Fruit fly (Drosophila melanogaster) whole organism, prepupa: ENCODE results near the gene Nnf1b.

Source experiments
- CG10631 ChIP-seq: fragments of 200-800 bp; sonication (Bioruptor generic); optimal IDR thresholded peaks from 2 replicates; lab custom pipeline; 2016; ENCODE audit warnings: missing biosample characterization, missing genetic modification characterization
- CG10669 ChIP-seq: fragments of 200-800 bp; sonication (Bioruptor generic); optimal IDR thresholded peaks from 3 replicates; lab custom pipeline; 2018; ENCODE audit warnings: missing biosample characterization, mild to moderate bottlenecking, missing genetic modification characterization, moderate library complexity
- CG11294 ChIP-seq: fragments of 200-800 bp; sonication (Bioruptor generic); IDR thresholded peaks from 2 replicates; pipeline ENCODE4 v1.3.6; 2022; ENCODE audit warnings: missing biosample characterization, missing genetic modification characterization
- CG11762 ChIP-seq: fragments of 200-800 bp; sonication (Bioruptor generic); optimal IDR thresholded peaks from 3 replicates; lab custom pipeline; 2016; ENCODE audit warnings: missing biosample characterization, missing genetic modification characterization; ENCODE audit not compliant: insufficient read depth
- CG15336 ChIP-seq: fragments of 200-800 bp; sonication (Bioruptor generic); IDR thresholded peaks from 2 replicates; pipeline ENCODE4 v1.3.6; 2022; ENCODE audit warnings: missing biosample characterization, missing genetic modification characterization
- CG1621 ChIP-seq: fragments of 200-800 bp; sonication (Bioruptor generic); optimal IDR thresholded peaks from 3 replicates; lab custom pipeline; 2018; ENCODE audit warnings: missing biosample characterization, mild to moderate bottlenecking, missing genetic modification characterization
- CG16779 ChIP-seq: fragments of 200-800 bp; sonication (Bioruptor generic); optimal IDR thresholded peaks from 3 replicates; lab custom pipeline; 2017; ENCODE audit warnings: missing biosample characterization, mild to moderate bottlenecking, missing genetic modification characterization
- CG3032 ChIP-seq: fragments of 200-800 bp; optimal IDR thresholded peaks from 2 replicates; lab custom pipeline; 2019; ENCODE audit warnings: missing biosample characterization, mild to moderate bottlenecking, missing genetic modification characterization, moderate library complexity
- CG34406 ChIP-seq: fragments of 200-800 bp; sonication (Bioruptor generic); optimal IDR thresholded peaks from 3 replicates; lab custom pipeline; 2016; ENCODE audit warnings: missing biosample characterization, missing genetic modification characterization
- CG4318 ChIP-seq: fragments of 200-800 bp; sonication (Bioruptor generic); optimal IDR thresholded peaks from 3 replicates; lab custom pipeline; 2017; ENCODE audit warnings: missing biosample characterization, mild to moderate bottlenecking, missing genetic modification characterization
- CG6163 ChIP-seq: fragments of 200-800 bp; sonication (Bioruptor generic); IDR thresholded peaks from 3 replicates; pipeline ENCODE4 v1.3.6; 2022; ENCODE audit warnings: missing biosample characterization, missing genetic modification characterization
- CG6276 ChIP-seq: fragments of 200-800 bp; sonication (Bioruptor generic); optimal IDR thresholded peaks from 2 replicates; lab custom pipeline; 2017; ENCODE audit warnings: missing biosample characterization, mild to moderate bottlenecking, missing genetic modification characterization
- CG6792 ChIP-seq: fragments of 200-800 bp; sonication (Bioruptor generic); optimal IDR thresholded peaks from 3 replicates; lab custom pipeline; 2016; ENCODE audit warnings: missing biosample characterization, missing genetic modification characterization
- CG6808 ChIP-seq: fragments of 200-800 bp; sonication (Bioruptor generic); optimal IDR thresholded peaks from 3 replicates; lab custom pipeline; 2017; ENCODE audit warnings: missing biosample characterization, missing genetic modification characterization, mild to moderate bottlenecking, moderate library complexity, missing genetic modification reagents
- CG7368 ChIP-seq: fragments of 200-800 bp; sonication (Bioruptor generic); optimal IDR thresholded peaks from 3 replicates; lab custom pipeline; 2016; ENCODE audit warnings: missing biosample characterization, missing genetic modification characterization
- CG8119 ChIP-seq: fragments of 200-800 bp; sonication (Bioruptor generic); IDR thresholded peaks from 3 replicates; pipeline ENCODE4 v1.3.6; 2022; ENCODE audit warnings: missing biosample characterization, missing genetic modification characterization
- CG8632 ChIP-seq: fragments of 200-800 bp; sonication (Bioruptor generic); optimal IDR thresholded peaks from 3 replicates; lab custom pipeline; 2016; ENCODE audit warnings: missing biosample characterization, missing genetic modification characterization
- CG9139 ChIP-seq: fragments of 200-800 bp; sonication (Bioruptor generic); optimal IDR thresholded peaks from 3 replicates; lab custom pipeline; 2017; ENCODE audit warnings: missing biosample characterization, mild to moderate bottlenecking, missing genetic modification characterization
- Eip75B ChIP-seq: fragments of 200-800 bp; sonication (Bioruptor generic); optimal IDR thresholded peaks from 3 replicates; lab custom pipeline; 2016; ENCODE audit warnings: missing biosample characterization, missing genetic modification characterization
- Eip93F ChIP-seq: fragments of 200-800 bp; sonication (Bioruptor generic); optimal IDR thresholded peaks from 2 replicates; lab custom pipeline; 2016; ENCODE audit warnings: missing biosample characterization, mild to moderate bottlenecking, missing genetic modification characterization
- Ets21C ChIP-seq: fragments of 200-800 bp; sonication (Bioruptor generic); optimal IDR thresholded peaks from 3 replicates; lab custom pipeline; 2016; ENCODE audit warnings: missing biosample characterization, missing genetic modification characterization
- Ets96B ChIP-seq: fragments of 200-800 bp; optimal IDR thresholded peaks from 2 replicates; lab custom pipeline; 2019; ENCODE audit warnings: missing biosample characterization, mild to moderate bottlenecking, missing genetic modification characterization, moderate library complexity
- Gug ChIP-seq: fragments of 200-800 bp; sonication (Bioruptor generic); IDR thresholded peaks from 2 replicates; pipeline ENCODE4 v1.3.6; 2022; ENCODE audit warnings: missing biosample characterization, missing genetic modification characterization
- Hr38 ChIP-seq: sonication (Bioruptor generic); optimal IDR thresholded peaks from 2 replicates; lab custom pipeline; 2016; ENCODE audit warnings: missing biosample characterization, missing genetic modification characterization
- Lpt ChIP-seq: fragments of 200-800 bp; sonication (Bioruptor generic); optimal IDR thresholded peaks from 3 replicates; lab custom pipeline; 2016; ENCODE audit warnings: missing biosample characterization, missing genetic modification characterization
- Met ChIP-seq: fragments of 200-800 bp; sonication (Bioruptor generic); optimal IDR thresholded peaks from 3 replicates; lab custom pipeline; 2016; ENCODE audit warnings: missing biosample characterization, missing genetic modification characterization
- OdsH ChIP-seq: fragments of 200-800 bp; sonication (Bioruptor generic); optimal IDR thresholded peaks from 3 replicates; lab custom pipeline; 2016; ENCODE audit warnings: missing biosample characterization, missing genetic modification characterization
- Smox ChIP-seq: fragments of 200-800 bp; sonication (Bioruptor generic); optimal IDR thresholded peaks from 3 replicates; lab custom pipeline; 2016; ENCODE audit warnings: missing biosample characterization, missing genetic modification characterization
- Sox14 ChIP-seq: fragments of 200-800 bp; sonication (Bioruptor generic); optimal IDR thresholded peaks from 3 replicates; lab custom pipeline; 2016; ENCODE audit warnings: missing biosample characterization, missing genetic modification characterization
- Sox15 ChIP-seq: fragments of 200-800 bp; sonication (Bioruptor generic); optimal IDR thresholded peaks from 3 replicates; lab custom pipeline; 2016; ENCODE audit warnings: missing biosample characterization, missing genetic modification characterization
- achi ChIP-seq: fragments of 200-800 bp; sonication (Bioruptor generic); optimal IDR thresholded peaks from 3 replicates; lab custom pipeline; 2016; ENCODE audit warnings: missing biosample characterization, missing genetic modification characterization
- acj6 ChIP-seq: fragments of 200-800 bp; sonication (Bioruptor generic); optimal IDR thresholded peaks from 3 replicates; lab custom pipeline; 2016; ENCODE audit warnings: missing biosample characterization, missing genetic modification characterization
- cyc ChIP-seq: fragments of 200-800 bp; sonication (Bioruptor generic); optimal IDR thresholded peaks from 3 replicates; lab custom pipeline; 2016; ENCODE audit warnings: missing biosample characterization, missing genetic modification characterization
- dac ChIP-seq: fragments of 200-800 bp; sonication (Bioruptor generic); optimal IDR thresholded peaks from 2 replicates; lab custom pipeline; 2017; ENCODE audit warnings: missing biosample characterization, mild to moderate bottlenecking, missing genetic modification characterization
- eg ChIP-seq: fragments of 200-800 bp; sonication (Bioruptor generic); IDR thresholded peaks from 3 replicates; pipeline ENCODE4 v1.3.6; 2022; ENCODE audit warnings: missing biosample characterization, missing genetic modification characterization
- esn ChIP-seq: fragments of 200-800 bp; sonication (Bioruptor generic); optimal IDR thresholded peaks from 2 replicates; lab custom pipeline; 2016; ENCODE audit warnings: missing biosample characterization, mild to moderate bottlenecking, missing genetic modification characterization, moderate library complexity
- fd59A ChIP-seq: fragments of 200-800 bp; sonication (Bioruptor generic); optimal IDR thresholded peaks from 2 replicates; lab custom pipeline; 2017; ENCODE audit warnings: missing biosample characterization, mild to moderate bottlenecking, missing genetic modification characterization, missing genetic modification reagents
- fd85E ChIP-seq: fragments of 200-800 bp; sonication (Bioruptor generic); optimal IDR thresholded peaks from 3 replicates; lab custom pipeline; 2016; ENCODE audit warnings: missing biosample characterization, missing genetic modification characterization
- fkh ChIP-seq: fragments of 200-800 bp; sonication (Bioruptor generic); optimal IDR thresholded peaks from 3 replicates; lab custom pipeline; 2017; ENCODE audit warnings: missing biosample characterization, mild to moderate bottlenecking, missing genetic modification characterization, moderate library complexity
- lz ChIP-seq: fragments of 200-800 bp; sonication (Bioruptor generic); optimal IDR thresholded peaks from 3 replicates; lab custom pipeline; 2016; ENCODE audit warnings: missing biosample characterization, missing genetic modification characterization
- net ChIP-seq: fragments of 200-800 bp; sonication (Bioruptor generic); optimal IDR thresholded peaks from 3 replicates; lab custom pipeline; 2016; ENCODE audit warnings: missing biosample characterization, missing genetic modification characterization
- salr ChIP-seq, 2 experiments: fragments of 200-800 bp; sonication (Bioruptor generic); optimal IDR thresholded peaks; 3 replicates each; lab custom pipeline; 2016 to 2018; ENCODE audit warnings: missing biosample characterization in 2 of 2, missing genetic modification characterization in 2 of 2, mild to moderate bottlenecking in 1 of 2
- spab ChIP-seq: fragments of 200-800 bp; sonication (Bioruptor generic); optimal IDR thresholded peaks from 2 replicates; lab custom pipeline; 2017; ENCODE audit warnings: missing biosample characterization, mild to moderate bottlenecking, missing genetic modification characterization, missing genetic modification reagents
- ss ChIP-seq, 2 experiments: fragments of 200-800 bp; sonication (Bioruptor generic); optimal IDR thresholded peaks; 2 replicates in 1 of 2; 3 replicates in 1 of 2; lab custom pipeline; 2017 to 2018; ENCODE audit warnings: mild to moderate bottlenecking in 2 of 2, missing biosample characterization in 2 of 2, missing genetic modification characterization in 2 of 2, moderate library complexity in 1 of 2
- svp ChIP-seq: fragments of 200-800 bp; sonication (Bioruptor generic); peaks from one replicate; lab custom pipeline; 2016; ENCODE audit warnings: missing biosample characterization, missing genetic modification characterization

The Nnf1b gene

dm6 chr2L:826388-826787 is 16.0 kb downstream of the Nnf1b start:
- TF ChIP-seq spab (GFP tag; lab: Kevin White, UChicago) (no peak), svp (GFP tag; lab: Kevin White, UChicago) (no peak), Met (GFP tag; lab: Kevin White, UChicago) (no peak), CG10669 (GFP tag; lab: Kevin White, UChicago) (no peak), CG15336 (GFP tag; lab: Robert Waterston, UW) (no peak), OdsH (no peak), CG6808 (GFP tag; lab: Kevin White, UChicago) (no peak)

dm6 chr2L:827049-827448 is 16.7 kb downstream of the Nnf1b start:
- TF ChIP-seq fd85E = no peak
- no peak for TF ChIP-seq dac (GFP tag; lab: Kevin White, UChicago)
- TF ChIP-seq CG11294 (GFP tag; lab: Robert Waterston, UW) = no peak
- peak; percentile 92 for TF ChIP-seq svp (GFP tag; lab: Kevin White, UChicago)
- no peak for TF ChIP-seq CG8632 (GFP tag; lab: Kevin White, UChicago)

- no peak for TF ChIP-seq ss (GFP tag; optimal IDR thresholded peaks at IDR 0.05; lab: Kevin White, UChicago)
- 0 out of 2 replicates have a peak, but pooled peaks have one; percentile 10 for TF ChIP-seq Gug (GFP tag; lab: Robert Waterston, UW)
- TF ChIP-seq eg (GFP tag; lab: Robert Waterston, UW) = no peak
- no peak for TF ChIP-seq Sox15 (GFP tag; lab: Kevin White, UChicago)
- TF ChIP-seq CG10669 (GFP tag; lab: Kevin White, UChicago) = no peak
- TF ChIP-seq salr (GFP tag; optimal IDR thresholded peaks at IDR 0.05; lab: Kevin White, UChicago) = no peak
- no peak for TF ChIP-seq CG6163 (GFP tag; lab: Robert Waterston, UW)
- TF ChIP-seq esn (GFP tag; lab: Kevin White, UChicago) = peak; percentile 75
- no peak for TF ChIP-seq CG3032 (tag; lab: Kevin White, UChicago)
- no peak for TF ChIP-seq Smox (GFP tag; lab: Kevin White, UChicago)
- peak; percentile 9 for TF ChIP-seq net
- peak; percentile 42 for TF ChIP-seq CG6792 (GFP tag; lab: Kevin White, UChicago)
- TF ChIP-seq Eip93F = no peak
- no peak for TF ChIP-seq acj6 (GFP tag; lab: Kevin White, UChicago)
- no peak for TF ChIP-seq CG9139 (GFP tag; lab: Kevin White, UChicago)
- TF ChIP-seq CG11294 (GFP tag; lab: Robert Waterston, UW) = no peak
- no peak for TF ChIP-seq cyc (GFP tag; lab: Kevin White, UChicago)
- TF ChIP-seq CG6276 (GFP tag; lab: Kevin White, UChicago) = no peak
- no peak for TF ChIP-seq CG16779 (tag; lab: Kevin White, UChicago)
- TF ChIP-seq fkh (GFP tag; lab: Kevin White, UChicago) = peak; percentile 74
- no peak for TF ChIP-seq CG7368 (GFP tag; lab: Kevin White, UChicago)
- no peak for TF ChIP-seq spab (GFP tag; lab: Kevin White, UChicago)
- no peak for TF ChIP-seq achi (GFP tag; lab: Kevin White, UChicago)
- peak; percentile 56; the same call in 2 of the 3 replicates for TF ChIP-seq CG8119
- peak; percentile 60 for TF ChIP-seq CG15336 (GFP tag; lab: Robert Waterston, UW)
- TF ChIP-seq dac (GFP tag; lab: Kevin White, UChicago) = peak; percentile 32
- no peak for TF ChIP-seq CG10631 (GFP tag; lab: Kevin White, UChicago)
- TF ChIP-seq Lpt (GFP tag; lab: Kevin White, UChicago) = peak; percentile 8
- no peak for TF ChIP-seq CG1621 (tag; lab: Kevin White, UChicago)
- peak; percentile 55 for TF ChIP-seq Sox14 (GFP tag; lab: Kevin White, UChicago)
- TF ChIP-seq CG34406 (GFP tag; lab: Kevin White, UChicago) = peak; percentile 21
- no peak for TF ChIP-seq fd59A
- TF ChIP-seq CG4318 (GFP tag; lab: Kevin White, UChicago) = no peak
- no peak for TF ChIP-seq Hr38
- peak; percentile 14 for TF ChIP-seq lz (GFP tag; lab: Kevin White, UChicago)
- no peak for TF ChIP-seq fd85E
- no peak for TF ChIP-seq Ets96B (tag; lab: Kevin White, UChicago)
- no peak for TF ChIP-seq Eip75B (GFP tag; lab: Kevin White, UChicago)
- no peak for TF ChIP-seq CG11762
- peak; percentile 24 for TF ChIP-seq Ets21C (GFP tag; lab: Kevin White, UChicago)
- no peak for TF ChIP-seq Met (GFP tag; lab: Kevin White, UChicago)
These were observed 17.4 kb downstream of the Nnf1b start for dm6 chr2L:827516-828362.
